Worm (Caenorhabditis elegans) whole organism, L2 larva: Measurements from ENCODE around the gene F49C12.1.

Experiments
- ama-1 ChIP-seq: fragments of 150-350 bp; optimal IDR thresholded peaks from 2 replicates; lab custom pipeline; 2018; ENCODE audit warnings: inconsistent platforms
- elt-1 ChIP-seq: fragments of 150-350 bp; optimal IDR thresholded peaks from 2 replicates; lab custom pipeline; 2014; ENCODE audit warnings: missing biosample characterization, missing genetic modification characterization
- nhr-11 ChIP-seq: fragments of 150-350 bp; optimal IDR thresholded peaks from 2 replicates; lab custom pipeline; 2014; ENCODE audit warnings: missing biosample characterization, missing genetic modification characterization
- peb-1 ChIP-seq: fragments of 150-350 bp; optimal IDR thresholded peaks from 2 replicates; lab custom pipeline; 2014; ENCODE audit warnings: missing biosample characterization, missing genetic modification characterization
- unc-39 ChIP-seq: fragments of 150-350 bp; optimal IDR thresholded peaks from 2 replicates; lab custom pipeline; 2014; ENCODE audit warnings: missing biosample characterization, missing genetic modification characterization
- unc-62 ChIP-seq: fragments of 150-350 bp; optimal IDR thresholded peaks from 2 replicates; lab custom pipeline; 2014; ENCODE audit warnings: missing biosample characterization, missing genetic modification reagents, missing genetic modification characterization
- zag-1 ChIP-seq: fragments of 150-350 bp; optimal IDR thresholded peaks from 2 replicates; lab custom pipeline; 2014; ENCODE audit warnings: missing biosample characterization, missing genetic modification characterization

- TF ChIP-seq nhr-11 (tag; lab: Kevin White, UChicago), result no peak
- TF ChIP-seq peb-1 (tag; lab: Kevin White, UChicago), result no peak
- no peak for TF ChIP-seq elt-1 (tag; lab: Kevin White, UChicago)
- no peak for TF ChIP-seq unc-39 (tag; lab: Kevin White, UChicago)
- TF ChIP-seq ama-1, result no peak
- no peak for TF ChIP-seq unc-62
- no peak for TF ChIP-seq zag-1 (tag; lab: Kevin White, UChicago)
These were observed 32.3 kb downstream of the F49C12.1 start, which contains the start of gene flh-1 for ce11 chrIV:9263812-9264320.
